In genomic region chr3R:6112252-6112995, dm6 we compare ENCODE assay signal across 1 fruit fly cellular context.
TF ChIP-seq lines count a peak whose summit lies in the region.

Gene Obp83g (minus strand): TSS chr3R:6112302.

TF ChIP-seq in whole organism, embryonic, 481 proteins besides CTCF, POLR2A, EP300 and RAD21 (continued from another document and continues in another):
- TF ChIP-seq Asciz (GFP tag; optimal IDR thresholded peaks at IDR 0.05; lab: Kevin White, UChicago): peak; percentile 18
- no peak for TF ChIP-seq B-H2 (GFP tag; optimal IDR thresholded peaks at IDR 0.05; lab: Kevin White, UChicago)
- TF ChIP-seq CG10979 (tag; optimal IDR thresholded peaks at IDR 0.05; lab: Kevin White, UChicago): no peak
- TF ChIP-seq Fer2 (tag; optimal IDR thresholded peaks at IDR 0.05; lab: Kevin White, UChicago): no peak
- peak; percentile 15 for TF ChIP-seq tap (tag; optimal IDR thresholded peaks at IDR 0.05; lab: Kevin White, UChicago)
- TF ChIP-seq CG34376 (GFP tag; optimal IDR thresholded peaks at IDR 0.05; lab: Kevin White, UChicago): no peak
- TF ChIP-seq CG17612 (GFP tag; IDR thresholded peaks at IDR 0.05; lab: Robert Waterston, UW): no peak
- 0 out of 3 replicates have a peak, but pooled peaks have one; percentile 7 for TF ChIP-seq otp (GFP tag; IDR thresholded peaks at IDR 0.05; lab: Robert Waterston, UW)
- peak; percentile 74 for TF ChIP-seq Med (GFP tag; lab: Kevin White, UChicago)
- TF ChIP-seq CG30431 (GFP tag; optimal IDR thresholded peaks at IDR 0.05; lab: Kevin White, UChicago): no peak
- TF ChIP-seq Ptx1 (GFP tag; IDR thresholded peaks at IDR 0.05; lab: Robert Waterston, UW): peak; percentile 58
- TF ChIP-seq CG9437 (GFP tag; optimal IDR thresholded peaks at IDR 0.05; lab: Kevin White, UChicago): no peak
- TF ChIP-seq YL-1 (GFP tag; optimal IDR thresholded peaks at IDR 0.05; lab: Kevin White, UChicago): no peak
- TF ChIP-seq CG31224 (GFP tag; IDR thresholded peaks at IDR 0.05; lab: Robert Waterston, UW): peak; percentile 42; the same call in 1 of the 2 replicates
- TF ChIP-seq Neu2 (GFP tag; optimal IDR thresholded peaks at IDR 0.05; lab: Kevin White, UChicago; ENCODE audit: borderline replicate concordance): no peak
- TF ChIP-seq sr (GFP tag; IDR thresholded peaks at IDR 0.05; lab: Robert Waterston, UW): peak; percentile 24; the same call in 1 of the 3 replicates
- TF ChIP-seq HmgZ (tag; optimal IDR thresholded peaks at IDR 0.05; lab: Kevin White, UChicago): no peak
- TF ChIP-seq CG6791 (GFP tag; IDR thresholded peaks at IDR 0.05; lab: Robert Waterston, UW; ENCODE audit: partially characterized antibody): no peak
- no peak for TF ChIP-seq MESR4 (GFP tag; optimal IDR thresholded peaks at IDR 0.05; lab: Kevin White, UChicago)
- TF ChIP-seq fd96Cb (tag; optimal IDR thresholded peaks at IDR 0.05; lab: Kevin White, UChicago): peak; percentile 6
- no peak for TF ChIP-seq slou (GFP tag; optimal IDR thresholded peaks at IDR 0.05; lab: Kevin White, UChicago)
- no peak for TF ChIP-seq CG11695 (GFP tag; IDR thresholded peaks at IDR 0.05; lab: Robert Waterston, UW)
- TF ChIP-seq Pdp1 (GFP tag; optimal IDR thresholded peaks at IDR 0.05; lab: Kevin White, UChicago): peak; percentile 24 to 93
- TF ChIP-seq PHDP (tag; optimal IDR thresholded peaks at IDR 0.05; lab: Kevin White, UChicago): peak; percentile 20
- TF ChIP-seq Hey (tag; optimal IDR thresholded peaks at IDR 0.05; lab: Kevin White, UChicago): no peak
- TF ChIP-seq CG12744 (GFP tag; optimal IDR thresholded peaks at IDR 0.05; lab: Kevin White, UChicago): no peak
- no peak for TF ChIP-seq da (GFP tag; optimal IDR thresholded peaks at IDR 0.05; lab: Kevin White, UChicago)
- TF ChIP-seq CG10209 (GFP tag; optimal IDR thresholded peaks at IDR 0.05; lab: Kevin White, UChicago): peak; percentile 23
- TF ChIP-seq Hr39 (optimal IDR thresholded peaks at IDR 0.05; lab: Kevin White, UChicago): no peak
- peak; percentile 66 for TF ChIP-seq Drgx (GFP tag; IDR thresholded peaks at IDR 0.05; lab: Robert Waterston, UW)
- TF ChIP-seq HLH3B (GFP tag; IDR thresholded peaks at IDR 0.05; lab: Robert Waterston, UW): 0 out of 2 replicates have a peak, but pooled peaks have one; percentile 13
- no peak for TF ChIP-seq C15 (GFP tag; IDR thresholded peaks at IDR 0.05; lab: Robert Waterston, UW)
- TF ChIP-seq ato (GFP tag; IDR thresholded peaks at IDR 0.05; lab: Robert Waterston, UW; ENCODE audit: partially characterized antibody): no peak
- peak; percentile 48 for TF ChIP-seq Meics (GFP tag; optimal IDR thresholded peaks at IDR 0.05; lab: Kevin White, UChicago)
- TF ChIP-seq sd (tag; optimal IDR thresholded peaks at IDR 0.05; lab: Kevin White, UChicago): peak; percentile 28
- no peak for TF ChIP-seq bigmax (GFP tag; optimal IDR thresholded peaks at IDR 0.05; lab: Kevin White, UChicago)
- TF ChIP-seq CG12104 (GFP tag; optimal IDR thresholded peaks at IDR 0.05; lab: Kevin White, UChicago): no peak
- no peak for TF ChIP-seq Mes4 (GFP tag; optimal IDR thresholded peaks at IDR 0.05; lab: Kevin White, UChicago)
- TF ChIP-seq ac (GFP tag; optimal IDR thresholded peaks at IDR 0.05; lab: Kevin White, UChicago): no peak
- TF ChIP-seq Elba2 (GFP tag; optimal IDR thresholded peaks at IDR 0.05; lab: Kevin White, UChicago): no peak
- peak; percentile 49 for TF ChIP-seq CG15269 (tag; optimal IDR thresholded peaks at IDR 0.05; lab: Kevin White, UChicago)
- TF ChIP-seq H2.0 (GFP tag; IDR thresholded peaks at IDR 0.05; lab: Robert Waterston, UW): 0 out of 2 replicates have a peak, but pooled peaks have one; percentile 21
- TF ChIP-seq bcd (GFP tag; optimal IDR thresholded peaks at IDR 0.05; lab: Kevin White, UChicago): peak; percentile 40
- TF ChIP-seq CG6683 (GFP tag; optimal IDR thresholded peaks at IDR 0.05; lab: Kevin White, UChicago): no peak
- TF ChIP-seq chif (GFP tag; optimal IDR thresholded peaks at IDR 0.05; lab: Kevin White, UChicago): no peak
- no peak for TF ChIP-seq CG14710 (tag; optimal IDR thresholded peaks at IDR 0.05; lab: Kevin White, UChicago)
- TF ChIP-seq inv (GFP tag; IDR thresholded peaks at IDR 0.05; lab: Robert Waterston, UW; ENCODE audit: partially characterized antibody): no peak
- no peak for TF ChIP-seq jigr1 (GFP tag; IDR thresholded peaks at IDR 0.05; lab: Robert Waterston, UW)
- no peak for TF ChIP-seq pros (GFP tag; optimal IDR thresholded peaks at IDR 0.05; lab: Kevin White, UChicago)
- no peak for TF ChIP-seq CG7987 (GFP tag; optimal IDR thresholded peaks at IDR 0.05; lab: Kevin White, UChicago)
- no peak for TF ChIP-seq Doc2 (GFP tag; IDR thresholded peaks at IDR 0.05; lab: Robert Waterston, UW)
- TF ChIP-seq cad (GFP tag; optimal IDR thresholded peaks at IDR 0.05; lab: Kevin White, UChicago): no peak
- no peak for TF ChIP-seq CG16815 (GFP tag; optimal IDR thresholded peaks at IDR 0.05; lab: Kevin White, UChicago)
- no peak for TF ChIP-seq ranshi (GFP tag; IDR thresholded peaks at IDR 0.05; lab: Robert Waterston, UW)
- no peak for TF ChIP-seq E2f1 (GFP tag; IDR thresholded peaks at IDR 0.05; lab: Robert Waterston, UW)
- TF ChIP-seq CHES-1-like (GFP tag; optimal IDR thresholded peaks at IDR 0.05; lab: Kevin White, UChicago): peak; percentile 20
- no peak for TF ChIP-seq aop (GFP tag; IDR thresholded peaks at IDR 0.05; lab: Robert Waterston, UW)
- peak; percentile 66 for TF ChIP-seq gem (tag; optimal IDR thresholded peaks at IDR 0.05; lab: Kevin White, UChicago)
- no peak for TF ChIP-seq Optix (GFP tag; IDR thresholded peaks at IDR 0.05; lab: Robert Waterston, UW)
- TF ChIP-seq trh (GFP tag; optimal IDR thresholded peaks at IDR 0.05; lab: Kevin White, UChicago): no peak
- no peak for TF ChIP-seq Side (GFP tag; optimal IDR thresholded peaks at IDR 0.05; lab: Kevin White, UChicago)
- TF ChIP-seq her (GFP tag; optimal IDR thresholded peaks at IDR 0.05; lab: Kevin White, UChicago): no peak
- TF ChIP-seq CG13894 (tag; optimal IDR thresholded peaks at IDR 0.05; lab: Kevin White, UChicago): no peak
- TF ChIP-seq Dip2 (GFP tag; IDR thresholded peaks at IDR 0.05; lab: Robert Waterston, UW): no peak
- no peak for TF ChIP-seq tll (GFP tag; optimal IDR thresholded peaks at IDR 0.05; lab: Kevin White, UChicago)
- no peak for TF ChIP-seq vnd (GFP tag; IDR thresholded peaks at IDR 0.05; lab: Robert Waterston, UW; ENCODE audit: partially characterized antibody)
- no peak for TF ChIP-seq schlank (tag; optimal IDR thresholded peaks at IDR 0.05; lab: Kevin White, UChicago)
- peak; percentile 83 for TF ChIP-seq row (GFP tag; IDR thresholded peaks at IDR 0.05; lab: Robert Waterston, UW)
- no peak for TF ChIP-seq ERR (GFP tag; optimal IDR thresholded peaks at IDR 0.05; lab: Kevin White, UChicago)
- no peak for TF ChIP-seq Gsc (GFP tag; IDR thresholded peaks at IDR 0.05; lab: Robert Waterston, UW)
- TF ChIP-seq tup (GFP tag; optimal IDR thresholded peaks at IDR 0.05; lab: Kevin White, UChicago): no peak
- TF ChIP-seq Trl (optimal IDR thresholded peaks at IDR 0.05; lab: Kevin White, UChicago): no peak
- no peak for TF ChIP-seq Trl (GFP tag; optimal IDR thresholded peaks at IDR 0.05; lab: Kevin White, UChicago)
- TF ChIP-seq ci (GFP tag; IDR thresholded peaks at IDR 0.05; lab: Robert Waterston, UW): no peak
- TF ChIP-seq CG2202 (tag; optimal IDR thresholded peaks at IDR 0.05; lab: Kevin White, UChicago): no peak
- TF ChIP-seq CG43689 (GFP tag; IDR thresholded peaks at IDR 0.05; lab: Robert Waterston, UW): no peak
- peak; percentile 18 for TF ChIP-seq odd (GFP tag; optimal IDR thresholded peaks at IDR 0.05; lab: Kevin White, UChicago)
- TF ChIP-seq CG17385 (GFP tag; optimal IDR thresholded peaks at IDR 0.05; lab: Kevin White, UChicago): peak; percentile 36
- peak; percentile 18 for TF ChIP-seq CG6765 (GFP tag; optimal IDR thresholded peaks at IDR 0.05; lab: Kevin White, UChicago)
- no peak for TF ChIP-seq CG18764 (GFP tag; optimal IDR thresholded peaks at IDR 0.05; lab: Kevin White, UChicago)
- TF ChIP-seq emc (GFP tag; optimal IDR thresholded peaks at IDR 0.05; lab: Kevin White, UChicago): no peak
- no peak for TF ChIP-seq jing (GFP tag; optimal IDR thresholded peaks at IDR 0.05; lab: Kevin White, UChicago)
- TF ChIP-seq Dp (GFP tag; optimal IDR thresholded peaks at IDR 0.05; lab: Kevin White, UChicago): no peak
- no peak for TF ChIP-seq Dad (GFP tag; optimal IDR thresholded peaks at IDR 0.05; lab: Kevin White, UChicago)
- peak; percentile 29 for TF ChIP-seq CG12155 (GFP tag; optimal IDR thresholded peaks at IDR 0.05; lab: Kevin White, UChicago)
- TF ChIP-seq CG11723 (GFP tag; optimal IDR thresholded peaks at IDR 0.05; lab: Kevin White, UChicago): no peak
- no peak for TF ChIP-seq run (tag; optimal IDR thresholded peaks at IDR 0.05; lab: Kevin White, UChicago)
- no peak for TF ChIP-seq CG31388 (GFP tag; optimal IDR thresholded peaks at IDR 0.05; lab: Kevin White, UChicago)
- peak; percentile 79 for TF ChIP-seq Deaf1 (tag; optimal IDR thresholded peaks at IDR 0.05; lab: Kevin White, UChicago)
- TF ChIP-seq CrebB (tag; optimal IDR thresholded peaks at IDR 0.05; lab: Kevin White, UChicago): no peak
- no peak for TF ChIP-seq z (GFP tag; IDR thresholded peaks at IDR 0.05; lab: Robert Waterston, UW)
- no peak for TF ChIP-seq CG17802 (tag; optimal IDR thresholded peaks at IDR 0.05; lab: Kevin White, UChicago)
- TF ChIP-seq CG13775 (GFP tag; optimal IDR thresholded peaks at IDR 0.05; lab: Kevin White, UChicago): peak; percentile 9
- peak; percentile 76 for TF ChIP-seq CG2678 (tag; optimal IDR thresholded peaks at IDR 0.05; lab: Kevin White, UChicago)
- peak; percentile 33 for TF ChIP-seq scrt (GFP tag; optimal IDR thresholded peaks at IDR 0.05; lab: Kevin White, UChicago)
- TF ChIP-seq Mrtf (GFP tag; IDR thresholded peaks at IDR 0.05; lab: Robert Waterston, UW): peak; percentile 42; the same call in 1 of the 3 replicates
- no peak for TF ChIP-seq sob (GFP tag; IDR thresholded peaks at IDR 0.05; lab: Robert Waterston, UW)
- TF ChIP-seq CG11560 (tag; IDR thresholded peaks at IDR 0.05; lab: Robert Waterston, UW): no peak
- TF ChIP-seq repo (GFP tag; optimal IDR thresholded peaks at IDR 0.05; lab: Kevin White, UChicago): no peak
- TF ChIP-seq CG8388 (GFP tag; optimal IDR thresholded peaks at IDR 0.05; lab: Kevin White, UChicago): no peak
- TF ChIP-seq sima (GFP tag; optimal IDR thresholded peaks at IDR 0.05; lab: Kevin White, UChicago): no peak
- no peak for TF ChIP-seq ken (GFP tag; IDR thresholded peaks at IDR 0.05; lab: Robert Waterston, UW)
- TF ChIP-seq sens (GFP tag; lab: Kevin White, UChicago): peak; percentile 88
- TF ChIP-seq corto (GFP tag; optimal IDR thresholded peaks at IDR 0.05; lab: Kevin White, UChicago): no peak
- TF ChIP-seq Nf-YA (GFP tag; IDR thresholded peaks at IDR 0.05; lab: Robert Waterston, UW): no peak
- TF ChIP-seq CG13296 (GFP tag; optimal IDR thresholded peaks at IDR 0.05; lab: Kevin White, UChicago): peak; percentile 55
- no peak for TF ChIP-seq CG5245 (GFP tag; optimal IDR thresholded peaks at IDR 0.05; lab: Kevin White, UChicago)
- no peak for TF ChIP-seq disco-r (GFP tag; optimal IDR thresholded peaks at IDR 0.05; lab: Kevin White, UChicago)
- peak; percentile 14 for TF ChIP-seq Blimp-1 (GFP tag; optimal IDR thresholded peaks at IDR 0.05; lab: Kevin White, UChicago)
- no peak for TF ChIP-seq Sry-β (GFP tag; optimal IDR thresholded peaks at IDR 0.05; lab: Kevin White, UChicago)
- no peak for TF ChIP-seq pzg (GFP tag; optimal IDR thresholded peaks at IDR 0.05; lab: Kevin White, UChicago)
- TF ChIP-seq ewg (GFP tag; optimal IDR thresholded peaks at IDR 0.05; lab: Kevin White, UChicago): peak; percentile 7
- TF ChIP-seq H15 (GFP tag; IDR thresholded peaks at IDR 0.05; lab: Robert Waterston, UW): no peak
- TF ChIP-seq HHEX (GFP tag; optimal IDR thresholded peaks at IDR 0.05; lab: Kevin White, UChicago): peak; percentile 42
- TF ChIP-seq Doc3 (GFP tag; IDR thresholded peaks at IDR 0.05; lab: Robert Waterston, UW; ENCODE audit: partially characterized antibody): no peak
- no peak for TF ChIP-seq Bgb (GFP tag; IDR thresholded peaks at IDR 0.05; lab: Robert Waterston, UW; ENCODE audit: partially characterized antibody)
- 0 out of 2 replicates have a peak, but pooled peaks have one; percentile 8 for TF ChIP-seq seq (GFP tag; IDR thresholded peaks at IDR 0.05; lab: Robert Waterston, UW)
- no peak for TF ChIP-seq CG8359 (GFP tag; optimal IDR thresholded peaks at IDR 0.05; lab: Kevin White, UChicago; ENCODE audit: borderline replicate concordance)
- no peak for TF ChIP-seq peb (GFP tag; IDR thresholded peaks at IDR 0.05; lab: Robert Waterston, UW)
- TF ChIP-seq nau (GFP tag; optimal IDR thresholded peaks at IDR 0.05; lab: Kevin White, UChicago): no peak
- TF ChIP-seq pum (GFP tag; optimal IDR thresholded peaks at IDR 0.05; lab: Kevin White, UChicago): peak; percentile 10
- no peak for TF ChIP-seq Ssrp (tag; optimal IDR thresholded peaks at IDR 0.05; lab: Kevin White, UChicago)
- no peak for TF ChIP-seq p53 (GFP tag; optimal IDR thresholded peaks at IDR 0.05; lab: Kevin White, UChicago)
- TF ChIP-seq CG11247 (GFP tag; IDR thresholded peaks at IDR 0.05; lab: Robert Waterston, UW): no peak; the same call in 1 of the 2 replicates
- TF ChIP-seq pnt (GFP tag; optimal IDR thresholded peaks at IDR 0.05; lab: Kevin White, UChicago): no peak
- peak; percentile 56 for TF ChIP-seq Sox100B (GFP tag; optimal IDR thresholded peaks at IDR 0.05; lab: Kevin White, UChicago)
- TF ChIP-seq CG7271 (tag; optimal IDR thresholded peaks at IDR 0.05; lab: Kevin White, UChicago): no peak
- no peak for TF ChIP-seq CG13123 (GFP tag; optimal IDR thresholded peaks at IDR 0.05; lab: Kevin White, UChicago)
- peak; percentile 70 for TF ChIP-seq crol (GFP tag; IDR thresholded peaks at IDR 0.05; lab: Robert Waterston, UW)
- peak; percentile 13 for TF ChIP-seq Hmr (GFP tag; optimal IDR thresholded peaks at IDR 0.05; lab: Kevin White, UChicago)
- peak; percentile 21 for TF ChIP-seq Abd-B (GFP tag; optimal IDR thresholded peaks at IDR 0.05; lab: Kevin White, UChicago)
- TF ChIP-seq CG10366 (GFP tag; IDR thresholded peaks at IDR 0.05; lab: Robert Waterston, UW): peak; percentile 23; the same call in 1 of the 2 replicates
- TF ChIP-seq cwo (GFP tag; optimal IDR thresholded peaks at IDR 0.05; lab: Kevin White, UChicago): peak; percentile 27
- no peak for TF ChIP-seq Atf-2 (GFP tag; optimal IDR thresholded peaks at IDR 0.05; lab: Kevin White, UChicago)
- peak; percentile 55; the same call in 1 of the 2 replicates for TF ChIP-seq CG32767 (GFP tag; IDR thresholded peaks at IDR 0.05; lab: Robert Waterston, UW)
- 0 out of 2 replicates have a peak, but pooled peaks have one; percentile 16 for TF ChIP-seq ap (GFP tag; IDR thresholded peaks at IDR 0.05; lab: Robert Waterston, UW)
